Worm (Caenorhabditis elegans) whole organism, young adult: ENCODE measurements around the gene T04B2.3.

ENCODE experiments used
- Y79H2A.3 ChIP-seq: fragments of 200-800 bp; sonication (Bioruptor generic); conservative IDR thresholded peaks from 2 replicates; pipeline ENCODE4 v1.3.6; 2022; ENCODE audit warnings: missing genetic modification reagents, missing genetic modification characterization, missing compliant biosample characterization
- snpc-4 ChIP-seq, 5 experiments: fragments of 150-350 bp in 1 of 5; sonication (generic microtip) in 4 of 5; optimal IDR thresholded peaks; 2 replicates each; lab custom pipeline; 2014 to 2018; ENCODE audit warnings: missing genetic modification characterization in 5 of 5, missing biosample characterization in 3 of 5, antibody characterized with exemption in 2 of 5, mild to moderate bottlenecking in 2 of 5, missing compliant biosample characterization in 2 of 5, missing genotype in 2 of 5, moderate library complexity in 2 of 5, missing genetic modification reagents in 1 of 5

DNA sequence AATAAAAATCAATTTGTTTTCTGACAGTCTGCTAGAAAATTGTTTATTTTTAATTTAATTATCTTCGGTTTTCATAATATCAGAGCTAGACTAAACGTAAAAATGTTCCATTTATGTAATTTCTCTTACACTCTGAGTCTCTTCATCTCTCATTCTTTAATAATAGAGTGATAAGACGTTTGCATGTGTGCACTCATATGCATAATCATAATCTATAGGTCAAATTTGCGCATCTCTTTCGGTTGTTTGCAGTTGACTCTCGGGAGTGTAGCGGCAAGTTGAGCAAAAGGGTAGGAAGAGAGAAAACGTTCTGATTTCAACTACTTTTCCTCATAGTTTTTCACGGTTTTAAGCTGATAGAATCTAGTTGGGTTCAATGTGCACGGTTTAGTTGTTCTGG, 19.2 kb downstream of the T04B2.3 start:
- TF ChIP-seq snpc-4 (GFP tag; optimal IDR thresholded peaks at IDR 0.05; lab: Kevin White, UChicago) (no peak), snpc-4 (tag; optimal IDR thresholded peaks at IDR 0.05; lab: Kevin White, UChicago) (no peak), Y79H2A.3 (GFP tag; lab: Robert Waterston, UW) (no peak)
